Fruit fly (Drosophila melanogaster) whole organism, embryonic: ENCODE data around the gene BTBD9.

Source experiments
- CG14965 ChIP-seq: fragments of 200-800 bp; sonication (Bioruptor generic); optimal IDR thresholded peaks from 2 replicates; lab custom pipeline; 2016; ENCODE audit warnings: missing biosample characterization, missing genetic modification characterization, borderline replicate concordance
- CG15073 ChIP-seq: fragments of 200-800 bp; sonication (Bioruptor generic); optimal IDR thresholded peaks from 2 replicates; lab custom pipeline; 2016; ENCODE audit warnings: missing biosample characterization, missing genetic modification characterization
- Dbx ChIP-seq: fragments of 200-800 bp; sonication (Bioruptor generic); IDR thresholded peaks from 3 replicates; pipeline ENCODE4 v1.3.6; 2022; ENCODE audit warnings: missing biosample characterization, missing genetic modification characterization
- knrl ChIP-seq: fragments of 200-800 bp; sonication (Bioruptor generic); IDR thresholded peaks from 3 replicates; pipeline ENCODE4 v1.3.6; 2022; ENCODE audit warnings: missing biosample characterization, missing genetic modification characterization; ENCODE audit not compliant: partially characterized antibody
- seq ChIP-seq: fragments of 200-800 bp; sonication (Bioruptor generic); IDR thresholded peaks from 2 replicates; pipeline ENCODE4 v1.3.6; 2022; ENCODE audit warnings: missing biosample characterization, missing genetic modification characterization

DNA sequence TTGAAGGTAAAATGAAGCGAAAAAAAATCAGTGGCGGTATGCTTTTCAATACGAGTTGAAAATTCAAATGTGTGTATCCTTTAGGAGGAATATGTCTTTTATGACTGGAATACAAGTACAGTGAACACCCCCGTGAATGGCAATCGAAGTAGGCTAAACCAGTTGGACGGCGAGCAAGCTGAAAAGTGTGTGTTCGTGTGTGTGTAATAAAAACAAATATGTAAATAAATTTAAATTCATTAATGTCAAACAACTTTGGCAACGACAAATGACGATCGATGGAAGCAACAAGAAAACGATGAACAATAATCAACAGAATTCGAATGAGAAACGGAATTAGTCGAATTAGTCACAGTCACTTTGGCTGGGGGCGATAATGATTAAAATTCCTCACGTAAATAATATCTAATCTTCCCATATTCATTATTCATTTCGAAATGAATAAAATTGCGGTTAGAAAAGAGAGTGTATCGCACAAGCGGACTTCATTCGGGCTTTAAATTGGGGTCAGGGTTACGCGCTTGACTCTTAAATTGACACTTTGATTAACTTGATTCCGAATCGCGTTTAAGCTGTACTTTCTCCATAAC lies 42.1 kb upstream of the BTBD9 start:
- TF ChIP-seq seq (no peak), knrl (GFP tag; lab: Robert Waterston, UW) (no peak), CG15073 (no peak), CG14965 (GFP tag; lab: Kevin White, UChicago) (no peak), Dbx (GFP tag; lab: Robert Waterston, UW) (no peak)
